Worm (Caenorhabditis elegans) whole organism, L4 larva: ENCODE measurements around the gene btb-12.

Experiments
- D1046.2 ChIP-seq: fragments of 200-800 bp; sonication (Bioruptor generic); IDR thresholded peaks from 2 replicates; pipeline ENCODE4 v1.3.6; 2022; ENCODE audit warnings: missing genetic modification characterization, missing compliant biosample characterization
- F26F4.8 ChIP-seq: fragments of 200-800 bp; sonication (Bioruptor generic); conservative IDR thresholded peaks from 2 replicates; pipeline ENCODE4 v1.3.6; 2022; ENCODE audit warnings: missing genetic modification characterization, missing compliant biosample characterization
- F37D6.2 ChIP-seq: sonication (generic microtip); optimal IDR thresholded peaks from 2 replicates; lab custom pipeline; 2016; ENCODE audit warnings: mild to moderate bottlenecking, missing genetic modification characterization, missing compliant biosample characterization
- R02D3.7 ChIP-seq: fragments of 150-350 bp; sonication (generic microtip); optimal IDR thresholded peaks from 3 replicates; lab custom pipeline; 2014; ENCODE audit warnings: missing biosample characterization, missing genetic modification characterization
- T20F7.1 ChIP-seq: fragments of 200-800 bp; sonication (Bioruptor generic); optimal IDR thresholded peaks from 2 replicates; lab custom pipeline; 2018; ENCODE audit warnings: mild to moderate bottlenecking, missing genetic modification characterization, missing compliant biosample characterization
- Y5F2A.4 ChIP-seq: fragments of 200-800 bp; sonication (Bioruptor generic); optimal IDR thresholded peaks from 2 replicates; lab custom pipeline; 2018; ENCODE audit warnings: mild to moderate bottlenecking, missing genetic modification characterization, missing compliant biosample characterization
- aha-1 ChIP-seq: fragments of 150-350 bp; peaks from one replicate; lab custom pipeline; 2014; ENCODE audit warnings: missing biosample characterization, missing genetic modification characterization
- ceh-28 ChIP-seq: fragments of 150-350 bp; optimal IDR thresholded peaks from 2 replicates; lab custom pipeline; 2014; ENCODE audit warnings: missing biosample characterization, missing genetic modification reagents, missing genetic modification characterization
- ceh-32 ChIP-seq: sonication (generic microtip); optimal IDR thresholded peaks from 2 replicates; lab custom pipeline; 2016; ENCODE audit warnings: mild to moderate bottlenecking, missing genetic modification characterization, missing compliant biosample characterization; ENCODE audit not compliant: poor library complexity
- ces-1 ChIP-seq: fragments of 150-350 bp; sonication (generic microtip); optimal IDR thresholded peaks from 4 replicates; lab custom pipeline; 2014; ENCODE audit warnings: missing biosample characterization, missing genetic modification reagents, missing genetic modification characterization
- daf-19 ChIP-seq: fragments of 200-800 bp; sonication (Bioruptor generic); conservative IDR thresholded peaks from 2 replicates; pipeline ENCODE4 v1.3.6; 2022; ENCODE audit warnings: missing genetic modification characterization, missing compliant biosample characterization
- duxl-1 ChIP-seq: sonication (generic microtip); optimal IDR thresholded peaks from 2 replicates; lab custom pipeline; 2016; ENCODE audit warnings: mild to moderate bottlenecking, missing genetic modification characterization, moderate library complexity, missing compliant biosample characterization; ENCODE audit not compliant: poor library complexity
- dve-1 ChIP-seq: sonication (generic microtip); optimal IDR thresholded peaks from 2 replicates; lab custom pipeline; 2017; ENCODE audit warnings: antibody characterized with exemption, mild to moderate bottlenecking, missing genetic modification characterization, missing compliant biosample characterization; ENCODE audit not compliant: insufficient read depth
- egl-43 ChIP-seq: fragments of 200-800 bp; sonication (Bioruptor generic); IDR thresholded peaks from 2 replicates; pipeline ENCODE4 v1.3.6; 2022; ENCODE audit warnings: missing genetic modification reagents, missing genetic modification characterization, missing compliant biosample characterization
- hlh-30 ChIP-seq: sonication (generic microtip); optimal IDR thresholded peaks from 2 replicates; lab custom pipeline; 2017; ENCODE audit warnings: antibody characterized with exemption, mild to moderate bottlenecking, missing genetic modification characterization, missing compliant biosample characterization; ENCODE audit not compliant: insufficient read depth
- hmg-1.1 ChIP-seq: fragments of 200-800 bp; sonication (Bioruptor generic); IDR thresholded peaks from 2 replicates; pipeline ENCODE4 v1.3.6; 2022; ENCODE audit warnings: missing genetic modification reagents, missing genetic modification characterization, missing compliant biosample characterization
- lin-15B ChIP-seq: fragments of 150-350 bp; sonication (generic microtip); optimal IDR thresholded peaks from 3 replicates; lab custom pipeline; 2014; ENCODE audit warnings: missing biosample characterization, missing genetic modification characterization
- lin-38 ChIP-seq: fragments of 200-800 bp; sonication (Bioruptor generic); IDR thresholded peaks from 2 replicates; pipeline ENCODE4 v1.3.6; 2022; ENCODE audit warnings: missing genetic modification reagents, missing genetic modification characterization, missing compliant biosample characterization
- lin-39 ChIP-seq: fragments of 150-350 bp; optimal IDR thresholded peaks from 2 replicates; lab custom pipeline; 2014; ENCODE audit warnings: missing biosample characterization, missing genetic modification reagents, missing genetic modification characterization
- mdl-1 ChIP-seq, 2 experiments: fragments of 150-350 bp in 1 of 2; sonication (generic microtip) in 1 of 2; optimal IDR thresholded peaks; 2 replicates each; lab custom pipeline; 2014 to 2017; ENCODE audit warnings: missing biosample characterization in 2 of 2, missing genetic modification characterization in 2 of 2
- mes-2 ChIP-seq: sonication (generic microtip); optimal IDR thresholded peaks from 2 replicates; lab custom pipeline; 2016; ENCODE audit warnings: missing genotype, mild to moderate bottlenecking, missing genetic modification characterization, missing compliant biosample characterization; ENCODE audit not compliant: poor library complexity, severe bottlenecking
- mxl-2 ChIP-seq: fragments of 200-800 bp; sonication (Bioruptor generic); conservative IDR thresholded peaks from 2 replicates; pipeline ENCODE4 v1.3.6; 2022; ENCODE audit warnings: missing genetic modification reagents, missing genetic modification characterization, missing compliant biosample characterization
- nhr-111 ChIP-seq: fragments of 200-800 bp; sonication (Bioruptor generic); optimal IDR thresholded peaks from 2 replicates; lab custom pipeline; 2018; ENCODE audit warnings: mild to moderate bottlenecking, missing genetic modification characterization, missing compliant biosample characterization
- nhr-77 ChIP-seq: fragments of 150-350 bp; optimal IDR thresholded peaks from 2 replicates; lab custom pipeline; 2014; ENCODE audit warnings: missing biosample characterization, missing genetic modification characterization
- set-16 ChIP-seq: fragments of 200-800 bp; sonication (Bioruptor generic); IDR thresholded peaks from 2 replicates; pipeline ENCODE4 v1.3.6; 2022; ENCODE audit warnings: missing genetic modification reagents, missing genetic modification characterization, missing compliant biosample characterization
- skn-1 ChIP-seq: fragments of 150-350 bp; optimal IDR thresholded peaks from 2 replicates; lab custom pipeline; 2014; ENCODE audit warnings: missing biosample characterization, missing genetic modification characterization
- snpc-1.2 ChIP-seq: fragments of 200-800 bp; sonication (Bioruptor generic); IDR thresholded peaks from 2 replicates; pipeline ENCODE4 v1.3.6; 2022; ENCODE audit warnings: missing genetic modification reagents, missing genetic modification characterization, missing compliant biosample characterization
- spr-3 ChIP-seq: fragments of 200-800 bp; sonication (Bioruptor generic); optimal IDR thresholded peaks from 2 replicates; lab custom pipeline; 2018; ENCODE audit warnings: mild to moderate bottlenecking, missing genetic modification characterization, missing compliant biosample characterization
- tag-97 ChIP-seq: fragments of 200-800 bp; sonication (Bioruptor generic); IDR thresholded peaks from 2 replicates; pipeline ENCODE4 v1.3.6; 2022; ENCODE audit warnings: missing genetic modification characterization, missing compliant biosample characterization
- unc-62 ChIP-seq, 3 experiments: fragments of 150-350 bp in 1 of 3; sonication (generic microtip); optimal IDR thresholded peaks in 2 of 3; peaks in 1 of 3; 1 replicate in 1 of 3; 2 replicates in 2 of 3; lab custom pipeline; 2014 to 2017; ENCODE audit warnings: missing biosample characterization in 3 of 3, missing genetic modification characterization in 3 of 3, missing genetic modification reagents in 3 of 3, missing genotype in 1 of 3
- ztf-11 ChIP-seq: fragments of 150-350 bp; optimal IDR thresholded peaks from 2 replicates; lab custom pipeline; 2014; ENCODE audit warnings: missing biosample characterization, missing genetic modification characterization
- ztf-7 ChIP-seq: fragments of 150-350 bp; optimal IDR thresholded peaks from 2 replicates; lab custom pipeline; 2014; ENCODE audit warnings: missing biosample characterization, missing genetic modification characterization

The btb-12 gene

DNA sequence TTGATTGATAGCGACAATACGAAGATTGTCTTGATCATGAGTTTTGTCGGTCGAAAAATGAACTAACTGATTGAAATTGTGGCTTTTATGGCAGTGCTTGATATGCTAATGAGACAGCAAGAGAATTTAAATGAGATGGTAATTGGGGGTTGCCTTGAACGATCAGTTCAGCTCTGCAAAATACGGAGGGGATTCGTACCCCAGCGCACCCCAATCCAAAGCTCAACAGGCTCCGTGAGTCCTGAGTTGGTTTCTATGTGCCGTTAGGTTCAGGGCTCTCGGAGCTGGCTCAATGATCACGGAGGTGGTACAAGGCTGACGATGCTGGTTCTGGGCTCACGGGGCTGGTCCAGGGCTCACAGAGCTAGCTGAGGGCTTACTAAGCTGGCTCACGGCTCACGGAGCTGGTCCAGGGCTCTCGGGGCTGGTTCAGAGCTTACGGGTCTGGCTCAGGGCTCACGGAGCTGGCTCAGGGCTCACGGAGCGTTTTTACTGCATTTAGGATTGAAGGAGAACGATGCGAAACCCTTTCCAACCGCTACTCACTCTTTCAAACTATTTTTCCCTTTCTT, 10.2 kb upstream of the btb-12 start, which contains the start of gene ZC204.6:
Gene ZC204.6 (minus strand): TSS at position 51 of the 572 bp plus-strand sequence.
- TF ChIP-seq hmg-1.1 (no peak), aha-1 (tag; lab: Kevin White, UChicago) (peak; percentile 42), T20F7.1 (GFP tag; lab: Kevin White, UChicago) (no peak), set-16 (GFP tag; lab: Robert Waterston, UW) (peak; percentile 93), mxl-2 (GFP tag; lab: Robert Waterston, UW) (no peak), egl-43 (GFP tag; lab: Robert Waterston, UW) (0 out of 2 replicates have a peak, but pooled peaks have one; percentile 27), D1046.2 (GFP tag; lab: Robert Waterston, UW) (no peak)

DNA sequence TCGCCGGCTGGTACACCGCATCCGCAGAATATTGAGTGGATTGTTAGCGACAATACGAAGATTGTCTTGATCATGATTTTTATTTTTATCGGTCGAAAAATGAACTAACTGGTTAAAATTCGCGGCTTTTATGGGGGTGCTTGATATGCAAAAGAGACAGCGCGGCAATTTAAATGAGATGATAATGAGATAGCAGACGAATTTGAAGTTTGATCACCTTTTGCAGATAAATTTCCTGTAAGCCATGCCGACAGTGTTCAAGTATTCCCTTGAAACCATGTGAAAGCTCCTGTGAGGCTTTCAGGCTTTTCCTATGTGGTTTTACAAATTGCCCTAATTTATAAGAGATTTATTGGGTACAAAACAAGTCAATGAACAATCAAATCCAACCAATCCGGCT, 8.8 kb upstream of the btb-12 start, which contains the start of gene ZC204.17:
Gene ZC204.17 (minus strand): TSS at position 101 of the 400 bp plus-strand sequence.
- TF ChIP-seq skn-1 (tag; lab: Kevin White, UChicago) (no peak), mdl-1 (tag; optimal IDR thresholded peaks at IDR 0.05; lab: Kevin White, UChicago) (no peak), ces-1 (GFP tag; lab: Kevin White, UChicago) (no peak), spr-3 (GFP tag; lab: Kevin White, UChicago) (no peak), snpc-1.2 (GFP tag; lab: Robert Waterston, UW) (no peak), unc-62 (GFP tag; optimal IDR thresholded peaks at IDR 0.05 in 1 of 2; lab: Kevin White, UChicago) (no peak), unc-62 (tag; optimal IDR thresholded peaks at IDR 0.05; lab: Kevin White, UChicago) (no peak), ztf-7 (no peak), mes-2 (tag; lab: Kevin White, UChicago) (no peak), Y5F2A.4 (no peak), R02D3.7 (no peak), tag-97 (GFP tag; lab: Robert Waterston, UW) (no peak), daf-19 (GFP tag; lab: Robert Waterston, UW) (no peak), F26F4.8 (GFP tag; lab: Robert Waterston, UW) (no peak)

DNA sequence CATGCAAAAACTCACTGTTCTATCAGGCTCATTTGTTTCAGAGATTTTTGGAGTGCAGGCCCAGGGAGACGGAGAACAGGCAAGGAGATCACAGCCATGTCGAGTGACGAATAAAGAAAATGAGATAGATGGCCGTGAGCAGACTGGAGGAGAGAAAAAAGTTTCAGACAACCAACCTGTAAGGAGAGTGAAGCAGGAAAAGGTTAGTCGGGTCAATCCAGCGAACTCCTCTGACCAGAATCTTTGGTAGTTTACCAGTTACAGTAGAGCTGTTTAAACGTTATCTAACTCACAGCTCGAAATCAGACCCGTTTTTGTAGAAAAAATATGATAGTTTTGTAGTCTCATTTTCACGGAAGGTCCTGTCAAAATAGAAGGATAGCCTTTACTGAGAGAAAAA, 6.2 kb upstream of the btb-12 start, which contains the start of gene fbxb-21:
Gene fbxb-21 (minus strand): TSS at position 101 of the 400 bp plus-strand sequence.
- no peak for TF ChIP-seq spr-3 (GFP tag; lab: Kevin White, UChicago)

DNA sequence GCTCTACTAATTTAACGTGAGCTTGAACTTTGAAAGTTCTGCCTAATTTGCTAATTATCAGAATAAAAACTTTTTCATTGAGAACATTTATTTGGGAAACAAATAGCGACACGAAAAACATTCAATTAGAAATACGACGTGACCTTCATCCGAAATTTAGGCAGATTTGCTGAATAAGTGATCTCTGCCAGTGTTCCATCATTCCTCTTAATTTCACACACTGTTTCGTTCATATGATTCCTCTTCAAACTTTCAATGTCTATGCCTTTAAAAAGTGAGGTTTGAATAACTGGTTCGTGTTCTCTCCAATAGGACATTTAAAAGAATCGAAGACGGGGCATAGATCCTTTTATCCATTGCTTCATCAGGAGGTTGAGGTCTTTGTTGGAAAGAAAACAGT, 4.5 kb upstream of the btb-12 start, which contains the start of gene fbxb-20:
Gene fbxb-20 (minus strand): TSS at position 101 of the 400 bp plus-strand sequence.
- TF ChIP-seq mdl-1 (tag; optimal IDR thresholded peaks at IDR 0.05; lab: Kevin White, UChicago) (no peak), nhr-111 (GFP tag; lab: Kevin White, UChicago) (no peak), hlh-30 (tag; lab: Kevin White, UChicago) (no peak), ztf-11 (tag; lab: Kevin White, UChicago) (no peak), lin-38 (GFP tag; lab: Robert Waterston, UW) (no peak), ceh-28 (tag; lab: Kevin White, UChicago) (no peak), duxl-1 (no peak), ceh-32 (no peak), lin-39 (tag; lab: Kevin White, UChicago) (no peak), nhr-77 (tag; lab: Kevin White, UChicago) (no peak), F37D6.2 (tag; lab: Kevin White, UChicago) (no peak), T20F7.1 (GFP tag; lab: Kevin White, UChicago) (no peak), lin-15B (tag; lab: Kevin White, UChicago) (no peak), D1046.2 (GFP tag; lab: Robert Waterston, UW) (no peak), dve-1 (tag; lab: Kevin White, UChicago) (no peak)
